Worm (Caenorhabditis elegans): Measurements from ENCODE around the gene gpn-1.

The gpn-1 gene

DNA sequence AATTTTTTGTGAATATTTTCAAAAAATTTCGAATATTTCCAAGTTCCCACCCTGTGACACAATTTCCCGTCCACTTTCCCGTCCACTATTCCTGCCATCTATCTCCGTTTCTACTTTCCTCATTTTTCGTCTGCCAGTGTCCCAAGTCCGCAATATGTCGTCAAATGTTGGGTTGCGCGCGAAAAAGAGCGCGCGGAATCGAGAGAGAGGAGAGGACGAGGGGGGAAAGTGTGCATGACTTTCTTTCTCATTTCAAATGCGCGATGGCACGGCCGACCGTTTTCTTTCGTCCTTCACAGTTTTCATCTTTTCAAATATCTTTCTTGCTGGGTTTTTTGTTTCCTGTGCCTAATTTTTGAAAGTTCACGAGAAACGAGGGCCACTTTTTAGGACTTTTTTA, 43.5 kb downstream of the gpn-1 start (continued):
- TF ChIP-seq pax-3 (tag; optimal IDR thresholded peaks at IDR 0.05), result no peak
- no peak for TF ChIP-seq sox-4 (tag; optimal IDR thresholded peaks at IDR 0.05)
- TF ChIP-seq nhr-28 (tag; optimal IDR thresholded peaks at IDR 0.05), result no peak
- peak; percentile 75 for TF ChIP-seq unc-130 (tag; optimal IDR thresholded peaks at IDR 0.05)
- TF ChIP-seq nhr-19 (GFP tag; conservative IDR thresholded peaks at IDR 0.05), result peak; percentile 67
- peak; percentile 33 to 69 (median 57) for TF ChIP-seq ceh-82 (tag; optimal IDR thresholded peaks at IDR 0.05)
- no peak for TF ChIP-seq nhr-84 (tag; optimal IDR thresholded peaks at IDR 0.05)
- peak; percentile 56 to 86 for TF ChIP-seq lin-35 (GFP tag; optimal IDR thresholded peaks at IDR 0.05)
- peak; percentile 68 for TF ChIP-seq nhr-90 (tag; optimal IDR thresholded peaks at IDR 0.05; ENCODE audit: poor library complexity)
- TF ChIP-seq tlp-1 (tag; optimal IDR thresholded peaks at IDR 0.05), result no peak
- TF ChIP-seq pqm-1 (tag; optimal IDR thresholded peaks at IDR 0.05), result no peak
- TF ChIP-seq fkh-10 (GFP tag; optimal IDR thresholded peaks at IDR 0.05), result no peak
- peak; percentile 38 for TF ChIP-seq dsc-1 (tag; optimal IDR thresholded peaks at IDR 0.05)
- peak; percentile 93 for TF ChIP-seq pag-3 (tag; optimal IDR thresholded peaks at IDR 0.05; ENCODE audit: borderline replicate concordance, insufficient read depth)
- peak; percentile 76 for TF ChIP-seq swsn-7 (tag; optimal IDR thresholded peaks at IDR 0.05)

ce11 chrX:15725566-15726173, 44.2 kb downstream of the gpn-1 start, which contains the start of gene lin-15B:
Gene lin-15B, plus strand, starts transcription at chrX:15726123.
- TF ChIP-seq lin-15B (tag; optimal IDR thresholded peaks at IDR 0.05) (peak; percentile 42), elt-2 (tag; optimal IDR thresholded peaks at IDR 0.05) (no peak), nhr-28 (tag; optimal IDR thresholded peaks at IDR 0.05) (no peak), efl-3 (GFP tag; optimal IDR thresholded peaks at IDR 0.05) (no peak), pag-3 (tag; optimal IDR thresholded peaks at IDR 0.05; ENCODE audit: borderline replicate concordance, insufficient read depth) (no peak), hlh-4 (tag; optimal IDR thresholded peaks at IDR 0.05) (no peak), C34B4.2 (tag; optimal IDR thresholded peaks at IDR 0.05) (no peak)

- TF ChIP-seq nhr-28 (tag; optimal IDR thresholded peaks at IDR 0.05) (no peak), ceh-90 (tag; optimal IDR thresholded peaks at IDR 0.05) (no peak), unc-130 (tag; optimal IDR thresholded peaks at IDR 0.05) (no peak), nhr-19 (GFP tag; conservative IDR thresholded peaks at IDR 0.05) (no peak), lin-15B (tag; optimal IDR thresholded peaks at IDR 0.05) (no peak), lin-35 (GFP tag; optimal IDR thresholded peaks at IDR 0.05) (no peak), efl-3 (GFP tag; optimal IDR thresholded peaks at IDR 0.05) (no peak), xbp-1 (tag; optimal IDR thresholded peaks at IDR 0.05) (no peak), fos-1 (tag; optimal IDR thresholded peaks at IDR 0.05) (no peak), hlh-17 (GFP tag; optimal IDR thresholded peaks at IDR 0.05; ENCODE audit: borderline replicate concordance) (no peak), lin-39 (tag; optimal IDR thresholded peaks at IDR 0.05) (no peak), skn-1 (tag; optimal IDR thresholded peaks at IDR 0.05) (no peak), unc-98 (GFP tag; IDR thresholded peaks at IDR 0.05) (no peak), ztf-4 (tag; optimal IDR thresholded peaks at IDR 0.05) (no peak), nhr-47 (tag; optimal IDR thresholded peaks at IDR 0.05) (no peak), tbx-2 (tag; optimal IDR thresholded peaks at IDR 0.05) (no peak), ceh-8 (GFP tag; optimal IDR thresholded peaks at IDR 0.05) (no peak), isw-1 (GFP tag; IDR thresholded peaks at IDR 0.05) (no peak), nhr-237 (tag; optimal IDR thresholded peaks at IDR 0.05) (no peak)
These were observed 48.8 kb downstream of the gpn-1 start for ce11 chrX:15730342-15730741.

- no peak for TF ChIP-seq lin-14 (GFP tag; optimal IDR thresholded peaks at IDR 0.05)
- TF ChIP-seq sup-37 (GFP tag; optimal IDR thresholded peaks at IDR 0.05), result no peak
- TF ChIP-seq pqm-1 (tag; optimal IDR thresholded peaks at IDR 0.05), result no peak
- TF ChIP-seq irx-1 (tag; optimal IDR thresholded peaks at IDR 0.05), result no peak
- no peak for TF ChIP-seq mab-9 (GFP tag; IDR thresholded peaks at IDR 0.05)
- TF ChIP-seq mep-1 (tag; optimal IDR thresholded peaks at IDR 0.05), result no peak
- TF ChIP-seq zag-1 (tag; optimal IDR thresholded peaks at IDR 0.05), result no peak
- TF ChIP-seq egl-13 (tag; optimal IDR thresholded peaks at IDR 0.05), result no peak
- TF ChIP-seq dpl-1 (GFP tag; optimal IDR thresholded peaks at IDR 0.05), result no peak
- no peak for TF ChIP-seq lin-13 (GFP tag; optimal IDR thresholded peaks at IDR 0.05)
These were observed 50.2 kb downstream of the gpn-1 start, which contains the start of gene lin-15A for ce11 chrX:15731668-15732067. Gene lin-15A, plus strand, starts transcription at chrX:15731968.
